Fruit fly (Drosophila melanogaster) whole organism, prepupa: ENCODE measurements around the gene CG6481.

ENCODE experiments used
- CG10631 ChIP-seq: fragments of 200-800 bp; sonication (Bioruptor generic); optimal IDR thresholded peaks from 2 replicates; lab custom pipeline; 2016; ENCODE audit warnings: missing biosample characterization, missing genetic modification characterization
- CG6808 ChIP-seq: fragments of 200-800 bp; sonication (Bioruptor generic); optimal IDR thresholded peaks from 3 replicates; lab custom pipeline; 2017; ENCODE audit warnings: missing biosample characterization, missing genetic modification characterization, mild to moderate bottlenecking, moderate library complexity, missing genetic modification reagents
- pdm3 ChIP-seq: fragments of 200-800 bp; sonication (Bioruptor generic); optimal IDR thresholded peaks from 3 replicates; lab custom pipeline; 2016; ENCODE audit warnings: missing biosample characterization, missing genetic modification characterization

DNA sequence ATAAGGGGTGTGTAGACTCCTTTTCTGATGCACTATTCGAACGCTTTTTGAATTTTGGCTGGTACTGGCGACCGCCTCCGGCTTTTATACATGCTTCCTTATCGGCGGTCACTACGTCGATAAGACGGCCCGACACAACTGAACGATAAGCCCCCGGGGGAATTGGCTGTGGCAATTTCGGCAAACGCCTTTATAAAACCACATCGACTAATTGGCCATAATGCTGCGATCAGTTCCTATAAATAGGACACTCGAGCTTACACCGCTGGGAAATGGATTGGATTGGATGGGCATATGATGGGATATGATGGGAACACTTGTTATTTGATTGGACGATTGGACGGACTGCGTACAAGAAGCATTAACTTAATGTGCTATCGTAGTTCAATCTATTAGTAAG lies 30.3 kb downstream of the CG6481 start, which contains the start of gene CG15044:
- TF ChIP-seq CG6808: no peak
- no peak for TF ChIP-seq pdm3 (GFP tag; lab: Kevin White, UChicago)
- TF ChIP-seq CG10631 (GFP tag; lab: Kevin White, UChicago): no peak
